Worm (Caenorhabditis elegans) whole organism, late embryonic: ENCODE measurements around the gene srj-22.

Experiments used
- dve-1 ChIP-seq: sonication (generic microtip); optimal IDR thresholded peaks from 2 replicates; lab custom pipeline; 2017; ENCODE audit warnings: antibody characterized with exemption, mild to moderate bottlenecking, missing genetic modification characterization, missing compliant biosample characterization
- fax-1 ChIP-seq: sonication (generic microtip); optimal IDR thresholded peaks from 2 replicates; lab custom pipeline; 2016; ENCODE audit warnings: missing genotype, missing genetic modification characterization, missing compliant biosample characterization
- gmeb-2 ChIP-seq: sonication (generic microtip); optimal IDR thresholded peaks from 2 replicates; lab custom pipeline; 2016; ENCODE audit warnings: missing genetic modification characterization, inconsistent platforms, missing compliant biosample characterization
- hlh-13 ChIP-seq: fragments of 200-800 bp; sonication (Bioruptor generic); optimal IDR thresholded peaks from 2 replicates; lab custom pipeline; 2018; ENCODE audit warnings: mild to moderate bottlenecking, missing genetic modification characterization, missing compliant biosample characterization
- pqm-1 ChIP-seq: sonication (generic microtip); optimal IDR thresholded peaks from 2 replicates; lab custom pipeline; 2016; ENCODE audit warnings: missing genetic modification characterization, missing compliant biosample characterization

ce11 chrV:10719833-10720170 lies 23.7 kb downstream of the srj-22 start:
- TF ChIP-seq fax-1 (no peak), pqm-1 (no peak), hlh-13 (GFP tag; lab: Kevin White, UChicago) (no peak), dve-1 (tag; lab: Kevin White, UChicago) (peak; percentile 23), gmeb-2 (tag; lab: Kevin White, UChicago) (no peak)
